Worm (Caenorhabditis elegans): ENCODE data around the gene egli-1.

The egli-1 gene

DNA sequence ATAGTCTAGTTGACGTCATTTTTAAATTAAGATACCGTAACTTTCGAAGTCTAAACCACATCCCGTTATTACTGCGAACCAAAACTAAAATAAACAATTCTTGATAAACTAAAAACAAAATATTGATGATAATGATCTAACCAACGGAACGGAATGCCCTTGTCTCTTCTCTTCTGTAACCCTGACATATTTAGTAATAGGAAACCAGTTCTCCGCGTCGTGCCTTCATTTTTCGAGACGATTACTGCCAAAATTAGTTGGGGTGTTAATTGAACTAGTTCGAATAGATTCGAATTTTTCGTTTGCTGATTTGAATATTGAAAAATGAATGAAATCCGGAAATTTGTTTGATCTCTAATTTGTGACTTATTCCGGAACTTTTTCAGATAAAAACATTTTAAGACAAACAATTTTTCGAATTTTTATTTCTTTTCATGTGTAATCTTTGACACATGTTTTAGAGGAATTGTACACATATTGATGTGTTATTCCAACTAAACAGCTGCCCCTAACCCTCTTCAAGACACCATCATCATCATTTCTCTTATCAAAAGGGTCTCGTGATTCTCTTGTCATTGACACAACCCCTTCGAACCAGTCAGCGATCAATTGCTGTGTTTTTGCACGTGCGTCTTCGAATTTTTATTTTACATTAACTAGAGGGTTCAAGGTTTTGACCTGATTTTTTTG is 39.9 kb upstream of the egli-1 start (continued):
- TF ChIP-seq ceh-8 (GFP tag; optimal IDR thresholded peaks at IDR 0.05) (no peak), fos-1 (tag; optimal IDR thresholded peaks at IDR 0.05) (no peak), mdl-1 (tag; optimal IDR thresholded peaks at IDR 0.05) (peak in 1 of 2 experiments; percentile 98), pax-3 (tag; optimal IDR thresholded peaks at IDR 0.05) (no peak), nhr-20 (tag; optimal IDR thresholded peaks at IDR 0.05) (peak; percentile 93), ztf-4 (tag; optimal IDR thresholded peaks at IDR 0.05) (peak; percentile 48), nhr-90 (tag; optimal IDR thresholded peaks at IDR 0.05; ENCODE audit: poor library complexity) (peak; percentile 68), unc-98 (GFP tag; IDR thresholded peaks at IDR 0.05) (no peak), nhr-11 (tag; optimal IDR thresholded peaks at IDR 0.05) (peak; percentile 79), nhr-12 (tag; optimal IDR thresholded peaks at IDR 0.05) (no peak), F16B12.6 (tag; optimal IDR thresholded peaks at IDR 0.05) (no peak), sox-4 (tag; optimal IDR thresholded peaks at IDR 0.05) (no peak), ceh-63 (GFP tag; optimal IDR thresholded peaks at IDR 0.05) (no peak), dpl-1 (GFP tag; optimal IDR thresholded peaks at IDR 0.05) (peak in 2 of 3 experiments; percentile 19 to 51), alr-1 (tag; optimal IDR thresholded peaks at IDR 0.05; ENCODE audit: borderline replicate concordance) (no peak), isw-1 (GFP tag; IDR thresholded peaks at IDR 0.05) (no peak), Y116A8C.19 (tag; optimal IDR thresholded peaks at IDR 0.05; ENCODE audit: borderline replicate concordance) (no peak), ces-1 (GFP tag; optimal IDR thresholded peaks at IDR 0.05) (no peak), nhr-71 (tag; optimal IDR thresholded peaks at IDR 0.05) (peak; percentile 95), fkh-10 (GFP tag; optimal IDR thresholded peaks at IDR 0.05) (no peak), unc-62 (GFP tag; optimal IDR thresholded peaks at IDR 0.05) (no peak), unc-130 (tag; optimal IDR thresholded peaks at IDR 0.05) (peak; percentile 97), nhr-237 (tag; optimal IDR thresholded peaks at IDR 0.05) (no peak), xbp-1 (tag; optimal IDR thresholded peaks at IDR 0.05) (peak; percentile 53), snu-23 (GFP tag; optimal IDR thresholded peaks at IDR 0.05) (peak; percentile 86), lin-39 (tag; optimal IDR thresholded peaks at IDR 0.05) (peak; percentile 87), irx-1 (tag; optimal IDR thresholded peaks at IDR 0.05) (peak; percentile 57), tbx-2 (tag; optimal IDR thresholded peaks at IDR 0.05) (peak; percentile 75), ceh-82 (tag; optimal IDR thresholded peaks at IDR 0.05) (no peak), lin-35 (GFP tag; optimal IDR thresholded peaks at IDR 0.05) (peak; percentile 28 to 72), aly-2 (tag; optimal IDR thresholded peaks at IDR 0.05) (no peak), hlh-4 (tag; optimal IDR thresholded peaks at IDR 0.05) (no peak), fkh-8 (tag; optimal IDR thresholded peaks at IDR 0.05) (peak; percentile 33), jun-1 (tag; optimal IDR thresholded peaks at IDR 0.05) (peak; percentile 73), pag-3 (tag; optimal IDR thresholded peaks at IDR 0.05; ENCODE audit: borderline replicate concordance, insufficient read depth) (no peak), lin-13 (GFP tag; optimal IDR thresholded peaks at IDR 0.05) (peak; percentile 69), dsc-1 (tag; optimal IDR thresholded peaks at IDR 0.05) (peak; percentile 45), ceh-90 (tag; optimal IDR thresholded peaks at IDR 0.05) (no peak), ceh-88 (GFP tag; IDR thresholded peaks at IDR 0.05) (peak; percentile 50; the same call in 1 of the 2 replicates), aha-1 (tag; optimal IDR thresholded peaks at IDR 0.05) (no peak), mab-9 (GFP tag; IDR thresholded peaks at IDR 0.05) (no peak), nhr-84 (tag; optimal IDR thresholded peaks at IDR 0.05) (no peak), ets-5 (GFP tag; IDR thresholded peaks at IDR 0.05) (no peak), ztf-11 (tag; optimal IDR thresholded peaks at IDR 0.05) (no peak), C34B4.2 (tag; optimal IDR thresholded peaks at IDR 0.05) (no peak), pqm-1 (tag; optimal IDR thresholded peaks at IDR 0.05) (no peak), lir-3 (tag; optimal IDR thresholded peaks at IDR 0.05; ENCODE audit: poor library complexity) (peak; percentile 69), unc-86 (tag; optimal IDR thresholded peaks at IDR 0.05) (no peak), mep-1 (tag; optimal IDR thresholded peaks at IDR 0.05) (peak; percentile 81), hlh-17 (GFP tag; optimal IDR thresholded peaks at IDR 0.05; ENCODE audit: borderline replicate concordance) (no peak), skn-1 (tag; optimal IDR thresholded peaks at IDR 0.05) (peak; percentile 66)

Measured in whole organism, L1 larva.